Fruit fly (Drosophila melanogaster): Measurements from ENCODE around the gene CG15160.

The CG15160 gene

DNA sequence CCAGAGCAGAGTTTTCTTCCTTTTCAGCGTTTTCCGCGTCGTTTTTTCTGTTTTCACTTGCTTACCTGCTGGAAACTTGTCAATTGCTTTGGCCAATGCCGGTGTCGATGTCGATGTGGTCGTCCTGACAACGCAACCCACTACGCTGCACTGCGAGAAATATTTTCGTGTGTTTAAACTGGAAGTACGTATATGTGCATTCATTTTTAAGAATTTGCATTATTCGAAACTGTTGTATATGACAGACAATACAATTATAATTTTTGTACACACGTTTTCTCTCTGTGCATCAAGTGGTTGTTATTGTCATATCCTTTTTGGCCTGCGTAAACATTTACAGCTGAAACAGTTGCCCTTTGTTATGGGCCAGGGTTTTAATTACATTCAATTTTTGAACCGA lies 25.3 kb downstream of the CG15160 start, which contains the start of gene IFT46:
Gene IFT46 (minus strand): TSS at position 88 of the 400 bp plus-strand sequence.
- TF ChIP-seq Hr38 (GFP tag; optimal IDR thresholded peaks at IDR 0.05) (no peak), cyc (GFP tag; optimal IDR thresholded peaks at IDR 0.05) (peak; percentile 14)

DNA sequence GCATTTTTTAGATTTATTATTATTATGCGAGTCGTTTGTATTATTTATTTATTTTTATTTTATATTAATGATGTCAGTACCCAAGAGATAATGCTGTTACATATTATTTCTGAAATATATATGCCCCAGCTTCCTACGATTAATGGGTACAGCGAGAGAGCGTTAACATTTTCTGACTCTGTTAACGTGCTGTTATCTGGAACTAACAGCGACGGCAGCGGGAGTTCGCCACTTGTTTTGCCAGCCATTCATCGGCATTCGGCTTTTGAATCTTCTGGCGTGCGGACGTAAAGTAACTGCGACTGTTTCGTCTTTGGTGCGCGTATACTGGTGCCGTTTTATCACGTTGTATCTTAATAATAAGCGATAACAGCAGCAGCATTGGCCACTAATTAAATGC lies 26.3 kb downstream of the CG15160 start, which contains the start of gene MESR3:
Gene MESR3 (plus strand): TSS at position 254 of the 400 bp plus-strand sequence.
- no peak for TF ChIP-seq Met (GFP tag; optimal IDR thresholded peaks at IDR 0.05)
- peak; percentile 94 for TF ChIP-seq Eip78C (GFP tag)
- TF ChIP-seq CG3919 (GFP tag; optimal IDR thresholded peaks at IDR 0.05): no peak
- TF ChIP-seq net (GFP tag; optimal IDR thresholded peaks at IDR 0.05): peak; percentile 71
- peak; percentile 69 for TF ChIP-seq achi (GFP tag; optimal IDR thresholded peaks at IDR 0.05)
- TF ChIP-seq svp (GFP tag): no peak
- TF ChIP-seq ss (GFP tag; optimal IDR thresholded peaks at IDR 0.05): no peak
- TF ChIP-seq esn (GFP tag; optimal IDR thresholded peaks at IDR 0.05): peak; percentile 53
- peak; percentile 35 for TF ChIP-seq CG11762 (GFP tag; optimal IDR thresholded peaks at IDR 0.05; ENCODE audit: insufficient read depth)
- no peak for TF ChIP-seq pdm3 (GFP tag; optimal IDR thresholded peaks at IDR 0.05)
- TF ChIP-seq CG6854 (GFP tag; optimal IDR thresholded peaks at IDR 0.05): peak; percentile 75
- no peak for TF ChIP-seq CG10631 (GFP tag; optimal IDR thresholded peaks at IDR 0.05)
- TF ChIP-seq CG10669 (GFP tag; optimal IDR thresholded peaks at IDR 0.05): peak; percentile 69
- TF ChIP-seq CG9139 (GFP tag; optimal IDR thresholded peaks at IDR 0.05): no peak
- peak; percentile 57; the same call in 1 of the 3 replicates for TF ChIP-seq CG8119 (GFP tag; IDR thresholded peaks at IDR 0.05)
- TF ChIP-seq CG7368 (GFP tag; optimal IDR thresholded peaks at IDR 0.05): peak; percentile 67
- peak; percentile 63 for TF ChIP-seq CG6808 (GFP tag; optimal IDR thresholded peaks at IDR 0.05)
- no peak for TF ChIP-seq Hr38 (GFP tag; optimal IDR thresholded peaks at IDR 0.05)
- 0 out of 2 replicates have a peak, but pooled peaks have one; percentile 42 for TF ChIP-seq CG15336 (GFP tag; IDR thresholded peaks at IDR 0.05)
- TF ChIP-seq CG11294 (GFP tag; IDR thresholded peaks at IDR 0.05): 0 out of 2 replicates have a peak, but pooled peaks have one; percentile 22
- TF ChIP-seq Sox14 (GFP tag; optimal IDR thresholded peaks at IDR 0.05): no peak
- no peak for TF ChIP-seq Hr39 (GFP tag; optimal IDR thresholded peaks at IDR 0.05)
- no peak for TF ChIP-seq Ets21C (GFP tag; optimal IDR thresholded peaks at IDR 0.05)
- peak; percentile 7 for TF ChIP-seq CG31627 (GFP tag; optimal IDR thresholded peaks at IDR 0.05)
- peak; percentile 32 for TF ChIP-seq cyc (GFP tag; optimal IDR thresholded peaks at IDR 0.05)
- no peak for TF ChIP-seq Hr4 (GFP tag; optimal IDR thresholded peaks at IDR 0.05)
- TF ChIP-seq CG6792 (GFP tag; optimal IDR thresholded peaks at IDR 0.05): peak; percentile 42
- TF ChIP-seq fd59A (GFP tag; optimal IDR thresholded peaks at IDR 0.05): no peak
- TF ChIP-seq CG16779 (tag; optimal IDR thresholded peaks at IDR 0.05): no peak
- TF ChIP-seq Ets96B (tag; optimal IDR thresholded peaks at IDR 0.05): peak; percentile 76
- TF ChIP-seq Eip75B (GFP tag; optimal IDR thresholded peaks at IDR 0.05): no peak
- peak; percentile 10 for TF ChIP-seq fkh (GFP tag; optimal IDR thresholded peaks at IDR 0.05)
- peak; percentile 44 for TF ChIP-seq CG1621 (tag; optimal IDR thresholded peaks at IDR 0.05)
- TF ChIP-seq CG8319 (GFP tag; optimal IDR thresholded peaks at IDR 0.05): no peak
- peak; percentile 64 for TF ChIP-seq fd85E (GFP tag; optimal IDR thresholded peaks at IDR 0.05)
- no peak for TF ChIP-seq acj6 (GFP tag; optimal IDR thresholded peaks at IDR 0.05)
- TF ChIP-seq CG34406 (GFP tag; optimal IDR thresholded peaks at IDR 0.05): peak; percentile 61
- peak; percentile 25 for TF ChIP-seq Blimp-1 (GFP tag; optimal IDR thresholded peaks at IDR 0.05)
- no peak for TF ChIP-seq OdsH (GFP tag; optimal IDR thresholded peaks at IDR 0.05)
- TF ChIP-seq Sox102F (GFP tag; optimal IDR thresholded peaks at IDR 0.05): no peak
- TF ChIP-seq CG3032 (tag; optimal IDR thresholded peaks at IDR 0.05): peak; percentile 79
- no peak for TF ChIP-seq salr (GFP tag; optimal IDR thresholded peaks at IDR 0.05)
- no peak for TF ChIP-seq CG6276 (GFP tag; optimal IDR thresholded peaks at IDR 0.05)
- TF ChIP-seq Smox (GFP tag; optimal IDR thresholded peaks at IDR 0.05): no peak
- peak; percentile 34; the same call in 1 of the 2 replicates for TF ChIP-seq Gug (GFP tag; IDR thresholded peaks at IDR 0.05)
- TF ChIP-seq spab (GFP tag; optimal IDR thresholded peaks at IDR 0.05): peak; percentile 53
- peak; percentile 4 for TF ChIP-seq CG4318 (GFP tag; optimal IDR thresholded peaks at IDR 0.05)
- TF ChIP-seq eg (GFP tag; IDR thresholded peaks at IDR 0.05): peak; percentile 86
- no peak for TF ChIP-seq CG32006 (GFP tag; optimal IDR thresholded peaks at IDR 0.05)
- TF ChIP-seq CG6163 (GFP tag; IDR thresholded peaks at IDR 0.05): peak; percentile 86
